Worm (Caenorhabditis elegans) whole organism, early embryonic: ENCODE measurements around the gene alfa-1.

Experiments
- aly-1 ChIP-seq: sonication (generic microtip); optimal IDR thresholded peaks from 2 replicates; lab custom pipeline; 2016; ENCODE audit warnings: missing genetic modification characterization, missing compliant biosample characterization
- ama-1 ChIP-seq: fragments of 150-350 bp; optimal IDR thresholded peaks from 2 replicates; lab custom pipeline; 2014
- ceh-13 ChIP-seq: fragments of 200-800 bp; sonication (Bioruptor generic); optimal IDR thresholded peaks from 2 replicates; lab custom pipeline; 2018; ENCODE audit warnings: mild to moderate bottlenecking, missing genetic modification characterization, missing compliant biosample characterization
- flt-1 ChIP-seq: fragments of 200-800 bp; sonication (Bioruptor generic); IDR thresholded peaks from 2 replicates; pipeline ENCODE4 v1.3.6; 2022; ENCODE audit warnings: missing genetic modification characterization, missing compliant biosample characterization
- hmbx-1 ChIP-seq: sonication (generic microtip); optimal IDR thresholded peaks from 2 replicates; lab custom pipeline; 2016; ENCODE audit warnings: mild to moderate bottlenecking, missing genetic modification characterization, missing compliant biosample characterization

ce11 chrII:7699009-7699408, 36.7 kb upstream of the alfa-1 start, which contains the start of the genes moa-2 and cdk-11.1:
- TF ChIP-seq aly-1 (tag; lab: Kevin White, UChicago) (no peak), hmbx-1 (tag; lab: Kevin White, UChicago) (no peak), ama-1 (lab: Kevin White, UChicago) (no peak), flt-1 (GFP tag; lab: Robert Waterston, UW) (no peak), ceh-13 (no peak)
